Fruit fly (Drosophila melanogaster) whole organism, prepupa: ENCODE results near the gene CG8188.

Experiments
- Blimp-1 ChIP-seq: fragments of 200-800 bp; sonication (Bioruptor generic); optimal IDR thresholded peaks from 3 replicates; lab custom pipeline; 2017; ENCODE audit warnings: missing biosample characterization, missing genetic modification characterization, mild to moderate bottlenecking, moderate library complexity, missing genetic modification reagents
- CG10631 ChIP-seq: fragments of 200-800 bp; sonication (Bioruptor generic); optimal IDR thresholded peaks from 2 replicates; lab custom pipeline; 2016; ENCODE audit warnings: missing biosample characterization, missing genetic modification characterization
- CG11294 ChIP-seq: fragments of 200-800 bp; sonication (Bioruptor generic); IDR thresholded peaks from 2 replicates; pipeline ENCODE4 v1.3.6; 2022; ENCODE audit warnings: missing biosample characterization, missing genetic modification characterization
- CG11762 ChIP-seq: fragments of 200-800 bp; sonication (Bioruptor generic); optimal IDR thresholded peaks from 3 replicates; lab custom pipeline; 2016; ENCODE audit warnings: missing biosample characterization, missing genetic modification characterization; ENCODE audit not compliant: insufficient read depth
- CG15336 ChIP-seq: fragments of 200-800 bp; sonication (Bioruptor generic); IDR thresholded peaks from 2 replicates; pipeline ENCODE4 v1.3.6; 2022; ENCODE audit warnings: missing biosample characterization, missing genetic modification characterization
- CG1621 ChIP-seq: fragments of 200-800 bp; sonication (Bioruptor generic); optimal IDR thresholded peaks from 3 replicates; lab custom pipeline; 2018; ENCODE audit warnings: missing biosample characterization, mild to moderate bottlenecking, missing genetic modification characterization
- CG3032 ChIP-seq: fragments of 200-800 bp; optimal IDR thresholded peaks from 2 replicates; lab custom pipeline; 2019; ENCODE audit warnings: missing biosample characterization, mild to moderate bottlenecking, missing genetic modification characterization, moderate library complexity
- CG31627 ChIP-seq: fragments of 200-800 bp; sonication (Bioruptor generic); optimal IDR thresholded peaks from 3 replicates; lab custom pipeline; 2016; ENCODE audit warnings: missing biosample characterization, missing genetic modification characterization
- CG32006 ChIP-seq: fragments of 200-800 bp; sonication (Bioruptor generic); optimal IDR thresholded peaks from 3 replicates; lab custom pipeline; 2017; ENCODE audit warnings: missing biosample characterization, mild to moderate bottlenecking, missing genetic modification characterization
- CG34406 ChIP-seq: fragments of 200-800 bp; sonication (Bioruptor generic); optimal IDR thresholded peaks from 3 replicates; lab custom pipeline; 2016; ENCODE audit warnings: missing biosample characterization, missing genetic modification characterization
- CG3919 ChIP-seq: fragments of 200-800 bp; sonication (Bioruptor generic); optimal IDR thresholded peaks from 3 replicates; lab custom pipeline; 2016; ENCODE audit warnings: missing biosample characterization, missing genetic modification characterization
- CG4318 ChIP-seq: fragments of 200-800 bp; sonication (Bioruptor generic); optimal IDR thresholded peaks from 3 replicates; lab custom pipeline; 2017; ENCODE audit warnings: missing biosample characterization, mild to moderate bottlenecking, missing genetic modification characterization
- CG6276 ChIP-seq: fragments of 200-800 bp; sonication (Bioruptor generic); optimal IDR thresholded peaks from 2 replicates; lab custom pipeline; 2017; ENCODE audit warnings: missing biosample characterization, mild to moderate bottlenecking, missing genetic modification characterization
- CG6792 ChIP-seq: fragments of 200-800 bp; sonication (Bioruptor generic); optimal IDR thresholded peaks from 3 replicates; lab custom pipeline; 2016; ENCODE audit warnings: missing biosample characterization, missing genetic modification characterization
- CG6808 ChIP-seq: fragments of 200-800 bp; sonication (Bioruptor generic); optimal IDR thresholded peaks from 3 replicates; lab custom pipeline; 2017; ENCODE audit warnings: missing biosample characterization, missing genetic modification characterization, mild to moderate bottlenecking, moderate library complexity, missing genetic modification reagents
- CG6854 ChIP-seq: fragments of 200-800 bp; sonication (Bioruptor generic); optimal IDR thresholded peaks from 2 replicates; lab custom pipeline; 2017; ENCODE audit warnings: missing biosample characterization, mild to moderate bottlenecking, missing genetic modification characterization
- CG7368 ChIP-seq: fragments of 200-800 bp; sonication (Bioruptor generic); optimal IDR thresholded peaks from 3 replicates; lab custom pipeline; 2016; ENCODE audit warnings: missing biosample characterization, missing genetic modification characterization
- CG8119 ChIP-seq: fragments of 200-800 bp; sonication (Bioruptor generic); IDR thresholded peaks from 3 replicates; pipeline ENCODE4 v1.3.6; 2022; ENCODE audit warnings: missing biosample characterization, missing genetic modification characterization
- CG8632 ChIP-seq: fragments of 200-800 bp; sonication (Bioruptor generic); optimal IDR thresholded peaks from 3 replicates; lab custom pipeline; 2016; ENCODE audit warnings: missing biosample characterization, missing genetic modification characterization
- CG9139 ChIP-seq: fragments of 200-800 bp; sonication (Bioruptor generic); optimal IDR thresholded peaks from 3 replicates; lab custom pipeline; 2017; ENCODE audit warnings: missing biosample characterization, mild to moderate bottlenecking, missing genetic modification characterization
- Eip75B ChIP-seq: fragments of 200-800 bp; sonication (Bioruptor generic); optimal IDR thresholded peaks from 3 replicates; lab custom pipeline; 2016; ENCODE audit warnings: missing biosample characterization, missing genetic modification characterization
- Eip93F ChIP-seq: fragments of 200-800 bp; sonication (Bioruptor generic); optimal IDR thresholded peaks from 2 replicates; lab custom pipeline; 2016; ENCODE audit warnings: missing biosample characterization, mild to moderate bottlenecking, missing genetic modification characterization
- Ets21C ChIP-seq: fragments of 200-800 bp; sonication (Bioruptor generic); optimal IDR thresholded peaks from 3 replicates; lab custom pipeline; 2016; ENCODE audit warnings: missing biosample characterization, missing genetic modification characterization
- Ets96B ChIP-seq: fragments of 200-800 bp; optimal IDR thresholded peaks from 2 replicates; lab custom pipeline; 2019; ENCODE audit warnings: missing biosample characterization, mild to moderate bottlenecking, missing genetic modification characterization, moderate library complexity
- Gug ChIP-seq: fragments of 200-800 bp; sonication (Bioruptor generic); IDR thresholded peaks from 2 replicates; pipeline ENCODE4 v1.3.6; 2022; ENCODE audit warnings: missing biosample characterization, missing genetic modification characterization
- Hr38 ChIP-seq: sonication (Bioruptor generic); optimal IDR thresholded peaks from 2 replicates; lab custom pipeline; 2016; ENCODE audit warnings: missing biosample characterization, missing genetic modification characterization
- Hr39 ChIP-seq: fragments of 200-800 bp; sonication (Bioruptor generic); optimal IDR thresholded peaks from 2 replicates; lab custom pipeline; 2016; ENCODE audit warnings: missing biosample characterization, missing genetic modification characterization
- Hr4 ChIP-seq: fragments of 200-800 bp; sonication (Bioruptor generic); optimal IDR thresholded peaks from 3 replicates; lab custom pipeline; 2016; ENCODE audit warnings: missing biosample characterization, missing genetic modification characterization
- Lpt ChIP-seq: fragments of 200-800 bp; sonication (Bioruptor generic); optimal IDR thresholded peaks from 3 replicates; lab custom pipeline; 2016; ENCODE audit warnings: missing biosample characterization, missing genetic modification characterization
- Met ChIP-seq: fragments of 200-800 bp; sonication (Bioruptor generic); optimal IDR thresholded peaks from 3 replicates; lab custom pipeline; 2016; ENCODE audit warnings: missing biosample characterization, missing genetic modification characterization
- Smox ChIP-seq: fragments of 200-800 bp; sonication (Bioruptor generic); optimal IDR thresholded peaks from 3 replicates; lab custom pipeline; 2016; ENCODE audit warnings: missing biosample characterization, missing genetic modification characterization
- Sox102F ChIP-seq: fragments of 200-800 bp; sonication (Bioruptor generic); optimal IDR thresholded peaks from 2 replicates; lab custom pipeline; 2016; ENCODE audit warnings: missing biosample characterization, mild to moderate bottlenecking, missing genetic modification characterization
- Sox14 ChIP-seq: fragments of 200-800 bp; sonication (Bioruptor generic); optimal IDR thresholded peaks from 3 replicates; lab custom pipeline; 2016; ENCODE audit warnings: missing biosample characterization, missing genetic modification characterization
- Sox15 ChIP-seq: fragments of 200-800 bp; sonication (Bioruptor generic); optimal IDR thresholded peaks from 3 replicates; lab custom pipeline; 2016; ENCODE audit warnings: missing biosample characterization, missing genetic modification characterization
- achi ChIP-seq: fragments of 200-800 bp; sonication (Bioruptor generic); optimal IDR thresholded peaks from 3 replicates; lab custom pipeline; 2016; ENCODE audit warnings: missing biosample characterization, missing genetic modification characterization
- acj6 ChIP-seq: fragments of 200-800 bp; sonication (Bioruptor generic); optimal IDR thresholded peaks from 3 replicates; lab custom pipeline; 2016; ENCODE audit warnings: missing biosample characterization, missing genetic modification characterization
- cyc ChIP-seq: fragments of 200-800 bp; sonication (Bioruptor generic); optimal IDR thresholded peaks from 3 replicates; lab custom pipeline; 2016; ENCODE audit warnings: missing biosample characterization, missing genetic modification characterization
- dac ChIP-seq: fragments of 200-800 bp; sonication (Bioruptor generic); optimal IDR thresholded peaks from 2 replicates; lab custom pipeline; 2017; ENCODE audit warnings: missing biosample characterization, mild to moderate bottlenecking, missing genetic modification characterization
- dsx ChIP-seq: fragments of 200-800 bp; optimal IDR thresholded peaks from 3 replicates; lab custom pipeline; 2019; ENCODE audit warnings: missing biosample characterization, mild to moderate bottlenecking, missing genetic modification characterization, moderate library complexity; ENCODE audit not compliant: poor library complexity, severe bottlenecking
- eg ChIP-seq: fragments of 200-800 bp; sonication (Bioruptor generic); IDR thresholded peaks from 3 replicates; pipeline ENCODE4 v1.3.6; 2022; ENCODE audit warnings: missing biosample characterization, missing genetic modification characterization
- esn ChIP-seq: fragments of 200-800 bp; sonication (Bioruptor generic); optimal IDR thresholded peaks from 2 replicates; lab custom pipeline; 2016; ENCODE audit warnings: missing biosample characterization, mild to moderate bottlenecking, missing genetic modification characterization, moderate library complexity
- fd59A ChIP-seq: fragments of 200-800 bp; sonication (Bioruptor generic); optimal IDR thresholded peaks from 2 replicates; lab custom pipeline; 2017; ENCODE audit warnings: missing biosample characterization, mild to moderate bottlenecking, missing genetic modification characterization, missing genetic modification reagents
- fd85E ChIP-seq: fragments of 200-800 bp; sonication (Bioruptor generic); optimal IDR thresholded peaks from 3 replicates; lab custom pipeline; 2016; ENCODE audit warnings: missing biosample characterization, missing genetic modification characterization
- lz ChIP-seq: fragments of 200-800 bp; sonication (Bioruptor generic); optimal IDR thresholded peaks from 3 replicates; lab custom pipeline; 2016; ENCODE audit warnings: missing biosample characterization, missing genetic modification characterization
- net ChIP-seq: fragments of 200-800 bp; sonication (Bioruptor generic); optimal IDR thresholded peaks from 3 replicates; lab custom pipeline; 2016; ENCODE audit warnings: missing biosample characterization, missing genetic modification characterization
- pdm3 ChIP-seq: fragments of 200-800 bp; sonication (Bioruptor generic); optimal IDR thresholded peaks from 3 replicates; lab custom pipeline; 2016; ENCODE audit warnings: missing biosample characterization, missing genetic modification characterization
- salr ChIP-seq, 2 experiments: fragments of 200-800 bp; sonication (Bioruptor generic); optimal IDR thresholded peaks; 3 replicates each; lab custom pipeline; 2016 to 2018; ENCODE audit warnings: missing biosample characterization in 2 of 2, missing genetic modification characterization in 2 of 2, mild to moderate bottlenecking in 1 of 2
- spab ChIP-seq: fragments of 200-800 bp; sonication (Bioruptor generic); optimal IDR thresholded peaks from 2 replicates; lab custom pipeline; 2017; ENCODE audit warnings: missing biosample characterization, mild to moderate bottlenecking, missing genetic modification characterization, missing genetic modification reagents
- ss ChIP-seq, 2 experiments: fragments of 200-800 bp; sonication (Bioruptor generic); optimal IDR thresholded peaks; 2 replicates in 1 of 2; 3 replicates in 1 of 2; lab custom pipeline; 2017 to 2018; ENCODE audit warnings: mild to moderate bottlenecking in 2 of 2, missing biosample characterization in 2 of 2, missing genetic modification characterization in 2 of 2, moderate library complexity in 1 of 2
- svp ChIP-seq: fragments of 200-800 bp; sonication (Bioruptor generic); peaks from one replicate; lab custom pipeline; 2016; ENCODE audit warnings: missing biosample characterization, missing genetic modification characterization
- topi ChIP-seq: fragments of 200-800 bp; sonication (Bioruptor generic); optimal IDR thresholded peaks from 3 replicates; lab custom pipeline; 2016; ENCODE audit warnings: missing biosample characterization, missing genetic modification characterization

CG8188 gene

DNA sequence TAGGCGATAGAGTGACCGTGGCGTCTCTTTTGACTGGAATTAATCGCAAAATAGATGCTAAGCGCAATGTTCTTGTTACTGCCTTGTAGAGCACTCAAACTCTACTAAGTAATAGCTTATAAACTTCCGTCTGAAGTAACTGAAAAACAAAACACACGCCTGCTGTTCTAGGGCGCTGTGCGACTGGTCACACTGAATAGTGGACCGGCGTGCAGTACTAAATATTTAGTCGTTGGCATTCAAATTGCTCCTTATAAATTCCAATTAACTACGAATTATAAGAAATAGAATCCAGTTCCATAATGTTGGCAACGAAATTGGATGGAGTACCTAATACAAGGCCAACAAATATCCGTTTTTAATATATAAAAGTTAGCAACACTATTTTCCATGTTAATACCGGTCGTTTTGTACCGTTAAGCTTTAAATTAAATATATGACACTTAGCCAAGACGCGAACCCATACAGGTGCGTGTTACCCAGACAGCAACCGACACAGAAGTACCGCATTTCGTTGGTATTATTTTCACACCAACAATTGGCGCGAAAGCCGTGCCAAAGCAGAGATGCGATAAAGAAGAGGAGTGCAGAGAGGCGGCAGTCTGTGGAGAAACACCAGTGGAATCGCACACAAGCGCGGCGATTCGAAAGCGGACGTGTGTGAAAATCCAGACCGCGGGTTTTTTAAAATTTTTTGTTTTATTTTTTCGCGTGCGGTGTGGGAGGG, 6.9 kb upstream of the CG8188 start, which contains the start of the genes CG8173 and raskol:
Gene CG8173 (minus strand): TSS at position 108 of the 727 bp plus-strand sequence.
Gene raskol (plus strand): TSS at position 599 of the 727 bp plus-strand sequence.
- TF ChIP-seq Ets21C (GFP tag; lab: Kevin White, UChicago), result no peak
- no peak for TF ChIP-seq CG31627 (GFP tag; lab: Kevin White, UChicago)
- no peak; the same call in 1 of the 2 replicates for TF ChIP-seq CG15336
- no peak for TF ChIP-seq achi (GFP tag; lab: Kevin White, UChicago)
- no peak for TF ChIP-seq CG7368
- no peak for TF ChIP-seq salr (GFP tag; optimal IDR thresholded peaks at IDR 0.05; lab: Kevin White, UChicago)
- no peak for TF ChIP-seq CG3032 (tag; lab: Kevin White, UChicago)
- no peak for TF ChIP-seq Hr38
- TF ChIP-seq Hr39 (GFP tag; lab: Kevin White, UChicago), result no peak
- TF ChIP-seq CG6276, result no peak
- no peak for TF ChIP-seq cyc (GFP tag; lab: Kevin White, UChicago)
- no peak for TF ChIP-seq lz
- no peak for TF ChIP-seq Blimp-1 (GFP tag; lab: Kevin White, UChicago)
- TF ChIP-seq Eip75B (GFP tag; lab: Kevin White, UChicago), result no peak
- no peak for TF ChIP-seq Sox102F (GFP tag; lab: Kevin White, UChicago)
- no peak for TF ChIP-seq Ets96B (tag; lab: Kevin White, UChicago)
- TF ChIP-seq CG3919, result peak; percentile 2
- TF ChIP-seq CG6854 (GFP tag; lab: Kevin White, UChicago), result no peak
- no peak for TF ChIP-seq CG4318
- TF ChIP-seq Hr4 (GFP tag; lab: Kevin White, UChicago), result no peak
- no peak for TF ChIP-seq Met (GFP tag; lab: Kevin White, UChicago)
- peak; percentile 40 for TF ChIP-seq Sox14
- TF ChIP-seq eg (GFP tag; lab: Robert Waterston, UW), result peak; percentile 61; the same call in 2 of the 3 replicates
- no peak for TF ChIP-seq CG11294
- no peak for TF ChIP-seq CG34406
- TF ChIP-seq CG32006, result no peak
- no peak for TF ChIP-seq CG11762 (GFP tag; lab: Kevin White, UChicago)
- no peak for TF ChIP-seq Eip93F (GFP tag; lab: Kevin White, UChicago)
- no peak for TF ChIP-seq CG8632
- no peak for TF ChIP-seq Sox15 (GFP tag; lab: Kevin White, UChicago)
- no peak for TF ChIP-seq CG10631 (GFP tag; lab: Kevin White, UChicago)
- TF ChIP-seq ss (GFP tag; optimal IDR thresholded peaks at IDR 0.05; lab: Kevin White, UChicago), result peak; percentile 22 to 33
- peak; percentile 8 for TF ChIP-seq CG6792 (GFP tag; lab: Kevin White, UChicago)
- TF ChIP-seq topi (GFP tag; lab: Kevin White, UChicago), result peak; percentile 27
- TF ChIP-seq acj6 (GFP tag; lab: Kevin White, UChicago), result no peak
- TF ChIP-seq CG8119 (GFP tag; lab: Robert Waterston, UW), result no peak
- TF ChIP-seq dac (GFP tag; lab: Kevin White, UChicago), result no peak
- no peak for TF ChIP-seq Lpt
- peak; percentile 25 for TF ChIP-seq CG6808 (GFP tag; lab: Kevin White, UChicago)
- TF ChIP-seq CG9139 (GFP tag; lab: Kevin White, UChicago), result peak; percentile 41
- no peak for TF ChIP-seq net
- peak; percentile 49 for TF ChIP-seq CG1621 (tag; lab: Kevin White, UChicago)
- no peak for TF ChIP-seq esn (GFP tag; lab: Kevin White, UChicago)
- no peak for TF ChIP-seq dsx (GFP tag; lab: Kevin White, UChicago)
- no peak for TF ChIP-seq pdm3
- no peak for TF ChIP-seq Gug
- TF ChIP-seq fd59A (GFP tag; lab: Kevin White, UChicago), result no peak
- TF ChIP-seq fd85E (GFP tag; lab: Kevin White, UChicago), result no peak
- TF ChIP-seq svp (GFP tag; lab: Kevin White, UChicago), result peak; percentile 92
- no peak for TF ChIP-seq spab (GFP tag; lab: Kevin White, UChicago)
- TF ChIP-seq Smox (GFP tag; lab: Kevin White, UChicago), result peak; percentile 1
